Worm (Caenorhabditis elegans) whole organism, young adult: Measurements from ENCODE around the gene F34H10.5.
A peak's percentile ranks its signal among the peaks of the same experiment; 100 is the strongest.

ENCODE experiments used
- B0336.3 ChIP-seq: fragments of 200-800 bp; sonication (Bioruptor generic); IDR thresholded peaks from 2 replicates; pipeline ENCODE4 v1.3.6; 2022; ENCODE audit warnings: missing genetic modification characterization, missing compliant biosample characterization
- F22D6.2 ChIP-seq: sonication (generic microtip); optimal IDR thresholded peaks from 2 replicates; lab custom pipeline; 2016; ENCODE audit warnings: mild to moderate bottlenecking, missing genetic modification characterization, missing compliant biosample characterization
- F33H1.4 ChIP-seq: fragments of 200-800 bp; sonication (Bioruptor generic); IDR thresholded peaks from 2 replicates; pipeline ENCODE4 v1.3.6; 2022; ENCODE audit warnings: missing genetic modification reagents, missing genetic modification characterization, missing compliant biosample characterization
- F37B4.10 ChIP-seq: fragments of 200-800 bp; sonication (Bioruptor generic); IDR thresholded peaks from 2 replicates; pipeline ENCODE4 v1.3.6; 2022; ENCODE audit warnings: missing genetic modification characterization, missing compliant biosample characterization
- T26A5.8 ChIP-seq: sonication (generic microtip); optimal IDR thresholded peaks from 2 replicates; lab custom pipeline; 2016; ENCODE audit warnings: missing genetic modification characterization, missing compliant biosample characterization
- Y53G8AR.9 ChIP-seq: fragments of 200-800 bp; sonication (Bioruptor generic); conservative IDR thresholded peaks from 2 replicates; pipeline ENCODE4 v1.3.6; 2022; ENCODE audit warnings: missing genetic modification reagents, missing genetic modification characterization, missing compliant biosample characterization
- Y67H2A.10 ChIP-seq: fragments of 200-800 bp; sonication (Bioruptor generic); conservative IDR thresholded peaks from 2 replicates; pipeline ENCODE4 v1.3.6; 2022; ENCODE audit warnings: missing genetic modification reagents, missing genetic modification characterization, missing compliant biosample characterization
- akir-1 ChIP-seq: fragments of 200-800 bp; sonication (Bioruptor generic); optimal IDR thresholded peaks from 2 replicates; lab custom pipeline; 2018; ENCODE audit warnings: mild to moderate bottlenecking, missing genetic modification characterization, moderate library complexity, missing compliant biosample characterization
- atf-7 ChIP-seq: sonication (generic microtip); optimal IDR thresholded peaks from 2 replicates; lab custom pipeline; 2017; ENCODE audit warnings: mild to moderate bottlenecking, missing genetic modification characterization, missing compliant biosample characterization
- bed-2 ChIP-seq: fragments of 200-800 bp; sonication (Bioruptor generic); IDR thresholded peaks from 2 replicates; pipeline ENCODE4 v1.3.6; 2022; ENCODE audit warnings: missing genetic modification reagents, missing genetic modification characterization, missing compliant biosample characterization
- cebp-1 ChIP-seq, 2 experiments: fragments of 200-800 bp in 1 of 2; sonication (Bioruptor generic) in 1 of 2; sonication (generic microtip) in 1 of 2; IDR thresholded peaks in 1 of 2; optimal IDR thresholded peaks in 1 of 2; 2 replicates each; pipeline versions ENCODE4 v1.3.6 to Lab custom; 2017 to 2022; ENCODE audit warnings: missing compliant biosample characterization in 2 of 2, missing genetic modification characterization in 2 of 2, mild to moderate bottlenecking in 1 of 2, missing genetic modification reagents in 1 of 2, moderate library complexity in 1 of 2
- ceh-27 ChIP-seq: fragments of 200-800 bp; sonication (Bioruptor generic); optimal IDR thresholded peaks from 2 replicates; lab custom pipeline; 2018; ENCODE audit warnings: mild to moderate bottlenecking, missing genetic modification characterization, moderate library complexity, missing compliant biosample characterization
- ceh-58 ChIP-seq: fragments of 200-800 bp; sonication (Bioruptor generic); IDR thresholded peaks from 2 replicates; pipeline ENCODE4 v1.3.6; 2022; ENCODE audit warnings: missing genetic modification characterization, missing compliant biosample characterization
- ceh-79 ChIP-seq: sonication (generic microtip); optimal IDR thresholded peaks from 2 replicates; lab custom pipeline; 2017; ENCODE audit warnings: mild to moderate bottlenecking, missing genetic modification characterization, missing compliant biosample characterization
- ceh-91 ChIP-seq: fragments of 200-800 bp; sonication (Bioruptor generic); IDR thresholded peaks from 2 replicates; pipeline ENCODE4 v1.3.6; 2022; ENCODE audit warnings: missing genetic modification reagents, missing genetic modification characterization, missing compliant biosample characterization
- dox-1 ChIP-seq: fragments of 200-800 bp; sonication (Bioruptor generic); IDR thresholded peaks from 2 replicates; pipeline ENCODE4 v1.3.6; 2022; ENCODE audit warnings: missing genetic modification reagents, missing genetic modification characterization, missing compliant biosample characterization
- dpl-1 ChIP-seq: fragments of 150-350 bp; optimal IDR thresholded peaks from 2 replicates; lab custom pipeline; 2014; ENCODE audit warnings: missing biosample characterization, missing genetic modification reagents, missing genetic modification characterization
- egl-18 ChIP-seq: fragments of 200-800 bp; sonication (Bioruptor generic); IDR thresholded peaks from 2 replicates; pipeline ENCODE4 v1.3.6; 2022; ENCODE audit warnings: missing genetic modification reagents, missing genetic modification characterization, missing compliant biosample characterization
- hlh-26 ChIP-seq: fragments of 200-800 bp; sonication (Bioruptor generic); conservative IDR thresholded peaks from 2 replicates; pipeline ENCODE4 v1.3.6; 2022; ENCODE audit warnings: missing genetic modification reagents, missing genetic modification characterization, missing compliant biosample characterization
- hmg-1.2 ChIP-seq: fragments of 200-800 bp; sonication (Bioruptor generic); IDR thresholded peaks from 2 replicates; pipeline ENCODE4 v1.3.6; 2022; ENCODE audit warnings: missing genetic modification reagents, missing genetic modification characterization, missing compliant biosample characterization
- hsf-1 ChIP-seq: fragments of 200-800 bp; sonication (Bioruptor generic); IDR thresholded peaks from 2 replicates; pipeline ENCODE4 v1.3.6; 2022; ENCODE audit warnings: missing genetic modification reagents, missing genetic modification characterization, missing compliant biosample characterization
- lag-1 ChIP-seq: fragments of 200-800 bp; sonication (Bioruptor generic); IDR thresholded peaks from 2 replicates; pipeline ENCODE4 v1.3.6; 2022; ENCODE audit warnings: missing genetic modification reagents, missing genetic modification characterization, missing compliant biosample characterization
- lin-35 ChIP-seq, 3 experiments: fragments of 150-350 bp in 2 of 3; sonication (generic microtip) in 1 of 3; optimal IDR thresholded peaks; 2 replicates each; lab custom pipeline; 2014 to 2018; ENCODE audit warnings: missing biosample characterization in 3 of 3, missing genetic modification characterization in 3 of 3, missing genetic modification reagents in 3 of 3
- lin-40 ChIP-seq: sonication (generic microtip); optimal IDR thresholded peaks from 2 replicates; lab custom pipeline; 2016; ENCODE audit warnings: missing genetic modification characterization, mild to moderate bottlenecking, missing compliant biosample characterization, missing genotype, missing genetic modification reagents
- lir-1 ChIP-seq: fragments of 200-800 bp; sonication (Bioruptor generic); conservative IDR thresholded peaks from 2 replicates; pipeline ENCODE4 v1.3.6; 2022; ENCODE audit warnings: missing genetic modification reagents, missing genetic modification characterization, missing compliant biosample characterization
- lsl-1 ChIP-seq: fragments of 200-800 bp; sonication (Bioruptor generic); optimal IDR thresholded peaks from 2 replicates; lab custom pipeline; 2018; ENCODE audit warnings: mild to moderate bottlenecking, missing genetic modification characterization, moderate library complexity, missing compliant biosample characterization
- lsy-27 ChIP-seq: sonication (generic microtip); optimal IDR thresholded peaks from 2 replicates; lab custom pipeline; 2017; ENCODE audit warnings: missing genetic modification characterization, mild to moderate bottlenecking, missing compliant biosample characterization, antibody characterized with exemption, missing genotype, borderline replicate concordance; ENCODE audit not compliant: insufficient read depth
- madf-10 ChIP-seq: sonication (generic microtip); optimal IDR thresholded peaks from 2 replicates; lab custom pipeline; 2016; ENCODE audit warnings: mild to moderate bottlenecking, missing genetic modification characterization, missing compliant biosample characterization
- madf-3 ChIP-seq: fragments of 200-800 bp; sonication (Bioruptor generic); IDR thresholded peaks from 2 replicates; pipeline ENCODE4 v1.3.6; 2022; ENCODE audit warnings: missing genetic modification reagents, missing genetic modification characterization, missing compliant biosample characterization
- madf-8 ChIP-seq: fragments of 200-800 bp; sonication (Bioruptor generic); conservative IDR thresholded peaks from 2 replicates; pipeline ENCODE4 v1.3.6; 2022; ENCODE audit warnings: missing genetic modification reagents, missing genetic modification characterization, missing compliant biosample characterization
- mcd-1 ChIP-seq: fragments of 200-800 bp; sonication (Bioruptor generic); IDR thresholded peaks from 2 replicates; pipeline ENCODE4 v1.3.6; 2022; ENCODE audit warnings: missing genetic modification reagents, missing genetic modification characterization, missing compliant biosample characterization
- mes-4 ChIP-seq: sonication (generic microtip); optimal IDR thresholded peaks from 2 replicates; lab custom pipeline; 2016; ENCODE audit warnings: missing genotype, missing genetic modification characterization, missing compliant biosample characterization
- nfya-1 ChIP-seq: sonication (generic microtip); optimal IDR thresholded peaks from 2 replicates; lab custom pipeline; 2017; ENCODE audit warnings: antibody characterized with exemption, missing compliant biosample characterization, missing genetic modification characterization, borderline replicate concordance; ENCODE audit not compliant: insufficient read depth
- nfyb-1 ChIP-seq: fragments of 200-800 bp; sonication (Bioruptor generic); IDR thresholded peaks from 2 replicates; pipeline ENCODE4 v1.3.6; 2022; ENCODE audit warnings: missing genetic modification reagents, missing genetic modification characterization, missing compliant biosample characterization
- nhr-179 ChIP-seq: sonication (generic microtip); optimal IDR thresholded peaks from 2 replicates; lab custom pipeline; 2016; ENCODE audit warnings: mild to moderate bottlenecking, missing genetic modification characterization, missing compliant biosample characterization
- nhr-27 ChIP-seq: fragments of 200-800 bp; sonication (Bioruptor generic); optimal IDR thresholded peaks from 2 replicates; lab custom pipeline; 2018; ENCODE audit warnings: mild to moderate bottlenecking, missing genetic modification characterization, moderate library complexity, missing compliant biosample characterization
- nhr-80 ChIP-seq: sonication (generic microtip); optimal IDR thresholded peaks from 2 replicates; lab custom pipeline; 2016; ENCODE audit warnings: missing genetic modification characterization, missing compliant biosample characterization
- nhr-90 ChIP-seq: sonication (generic microtip); optimal IDR thresholded peaks from 2 replicates; lab custom pipeline; 2016; ENCODE audit warnings: missing genotype, mild to moderate bottlenecking, missing genetic modification characterization, missing compliant biosample characterization
- rcor-1 ChIP-seq: fragments of 200-800 bp; sonication (Bioruptor generic); IDR thresholded peaks from 2 replicates; pipeline ENCODE4 v1.3.6; 2022; ENCODE audit warnings: missing genetic modification reagents, missing genetic modification characterization, missing compliant biosample characterization
- repo-1 ChIP-seq: sonication (generic microtip); optimal IDR thresholded peaks from 2 replicates; lab custom pipeline; 2017; ENCODE audit warnings: mild to moderate bottlenecking, missing genetic modification characterization, missing compliant biosample characterization
- snpc-1.1 ChIP-seq: sonication (generic microtip); optimal IDR thresholded peaks from 2 replicates; lab custom pipeline; 2017; ENCODE audit warnings: missing genetic modification characterization, mild to moderate bottlenecking, missing compliant biosample characterization, antibody characterized with exemption, moderate library complexity, missing genotype, missing genetic modification reagents; ENCODE audit not compliant: insufficient read depth
- somi-1 ChIP-seq: fragments of 200-800 bp; sonication (Bioruptor generic); optimal IDR thresholded peaks from 2 replicates; lab custom pipeline; 2018; ENCODE audit warnings: mild to moderate bottlenecking, missing genetic modification characterization, missing compliant biosample characterization
- tbp1 ChIP-seq: fragments of 200-800 bp; sonication (Bioruptor generic); optimal IDR thresholded peaks from 2 replicates; lab custom pipeline; 2018; ENCODE audit warnings: mild to moderate bottlenecking, missing genetic modification characterization, missing compliant biosample characterization
- tbx-9 ChIP-seq: sonication (generic microtip); optimal IDR thresholded peaks from 2 replicates; lab custom pipeline; 2016; ENCODE audit warnings: borderline replicate concordance, missing genetic modification characterization, inconsistent platforms, missing compliant biosample characterization
- tlf-1 ChIP-seq: fragments of 200-800 bp; sonication (Bioruptor generic); optimal IDR thresholded peaks from 2 replicates; lab custom pipeline; 2018; ENCODE audit warnings: mild to moderate bottlenecking, missing genetic modification characterization, missing compliant biosample characterization
- ztf-22 ChIP-seq: fragments of 200-800 bp; sonication (Bioruptor generic); optimal IDR thresholded peaks from 2 replicates; lab custom pipeline; 2018; ENCODE audit warnings: mild to moderate bottlenecking, missing genetic modification characterization, moderate library complexity, missing compliant biosample characterization
- ztf-25 ChIP-seq: fragments of 200-800 bp; sonication (Bioruptor generic); IDR thresholded peaks from 2 replicates; pipeline ENCODE4 v1.3.6; 2022; ENCODE audit warnings: missing genetic modification reagents, missing genetic modification characterization, missing compliant biosample characterization

Gene F34H10.5

ce11 chrX:9637700-9638099, 2.2 kb downstream of the F34H10.5 start (continued):
- TF ChIP-seq B0336.3 = no peak
- peak; percentile 51 for TF ChIP-seq atf-7
- TF ChIP-seq nhr-179 (tag; lab: Kevin White, UChicago) = peak; percentile 67
- no peak for TF ChIP-seq madf-8
- TF ChIP-seq egl-18 (GFP tag; lab: Robert Waterston, UW) = no peak
- TF ChIP-seq Y67H2A.10 = no peak
- TF ChIP-seq nhr-90 (tag; lab: Kevin White, UChicago) = peak; percentile 81
- peak; percentile 55 for TF ChIP-seq madf-10 (tag; lab: Kevin White, UChicago)
- TF ChIP-seq tbx-9 = no peak
- peak; percentile 50 for TF ChIP-seq lin-40 (tag; lab: Kevin White, UChicago)
- TF ChIP-seq lag-1 (GFP tag; lab: Robert Waterston, UW) = no peak
- TF ChIP-seq hmg-1.2 (GFP tag; lab: Robert Waterston, UW) = peak; percentile 73
- peak; percentile 65 for TF ChIP-seq ceh-79 (tag; lab: Kevin White, UChicago)
- TF ChIP-seq snpc-1.1 = no peak
- no peak for TF ChIP-seq lsl-1 (GFP tag; lab: Kevin White, UChicago)
- TF ChIP-seq F22D6.2 (tag; lab: Kevin White, UChicago) = no peak
- TF ChIP-seq Y53G8AR.9 (GFP tag; lab: Robert Waterston, UW) = peak; percentile 71; the same call in 1 of the 2 replicates
- TF ChIP-seq ztf-25 = peak; percentile 83; the same call in 1 of the 2 replicates
- TF ChIP-seq nhr-27 (tag; lab: Kevin White, UChicago) = peak; percentile 81
- no peak for TF ChIP-seq lsy-27 (tag; lab: Kevin White, UChicago)
- TF ChIP-seq ceh-58 = 0 out of 2 replicates have a peak, but pooled peaks have one; percentile 76
- TF ChIP-seq lir-1 (GFP tag; lab: Robert Waterston, UW) = 0 out of 2 replicates have a peak, but pooled peaks have one; percentile 21
- no peak; the same call in 1 of the 2 replicates for TF ChIP-seq dox-1 (GFP tag; lab: Robert Waterston, UW)
- no peak for TF ChIP-seq tlf-1 (GFP tag; lab: Kevin White, UChicago)
- no peak for TF ChIP-seq bed-2 (GFP tag; lab: Robert Waterston, UW)
- TF ChIP-seq mes-4 (tag; lab: Kevin White, UChicago) = peak; percentile 49
- TF ChIP-seq ztf-22 (GFP tag; lab: Kevin White, UChicago) = no peak
- peak; percentile 73; the same call in 1 of the 2 replicates for TF ChIP-seq madf-3 (GFP tag; lab: Robert Waterston, UW)
- peak; percentile 40; the same call in 1 of the 2 replicates for TF ChIP-seq mcd-1 (GFP tag; lab: Robert Waterston, UW)
- no peak; the same call in 1 of the 2 replicates for TF ChIP-seq hsf-1 (GFP tag; lab: Robert Waterston, UW)
- peak; percentile 95 for TF ChIP-seq tbp1 (GFP tag; lab: Kevin White, UChicago)
- peak; percentile 55 for TF ChIP-seq akir-1 (GFP tag; lab: Kevin White, UChicago)
- TF ChIP-seq hlh-26 (GFP tag; lab: Robert Waterston, UW) = no peak
- no peak for TF ChIP-seq dpl-1 (GFP tag; lab: Kevin White, UChicago)
- no peak for TF ChIP-seq F33H1.4 (GFP tag; lab: Robert Waterston, UW)
- TF ChIP-seq rcor-1 (GFP tag; lab: Robert Waterston, UW) = peak; percentile 73
- no peak for TF ChIP-seq nfya-1 (tag; lab: Kevin White, UChicago)

- TF ChIP-seq cebp-1 (GFP tag; IDR thresholded peaks at IDR 0.05; lab: Robert Waterston, UW) = no peak
- TF ChIP-seq cebp-1 (tag; optimal IDR thresholded peaks at IDR 0.05; lab: Kevin White, UChicago) = peak; percentile 20
- peak; percentile 46 for TF ChIP-seq atf-7
- no peak for TF ChIP-seq nfyb-1 (GFP tag; lab: Robert Waterston, UW)
- TF ChIP-seq somi-1 (GFP tag; lab: Kevin White, UChicago) = no peak
- no peak for TF ChIP-seq mes-4 (tag; lab: Kevin White, UChicago)
- TF ChIP-seq ceh-27 (GFP tag; lab: Kevin White, UChicago) = no peak
- TF ChIP-seq lin-35 (GFP tag; optimal IDR thresholded peaks at IDR 0.05; lab: Kevin White, UChicago) = no peak
- 0 out of 2 replicates have a peak, but pooled peaks have one; percentile 35 for TF ChIP-seq F37B4.10 (GFP tag; lab: Robert Waterston, UW)
- no peak for TF ChIP-seq T26A5.8
- no peak for TF ChIP-seq repo-1
- TF ChIP-seq ceh-79 (tag; lab: Kevin White, UChicago) = no peak
- TF ChIP-seq ceh-91 = no peak
- peak; percentile 47 for TF ChIP-seq nhr-80 (tag; lab: Kevin White, UChicago)
Measured at ce11 chrX:9638825-9639474, 3.5 kb downstream of the F34H10.5 start.
